Fruit fly (Drosophila melanogaster): ENCODE measurements around the gene RpS10b.

Gene RpS10b

DNA sequence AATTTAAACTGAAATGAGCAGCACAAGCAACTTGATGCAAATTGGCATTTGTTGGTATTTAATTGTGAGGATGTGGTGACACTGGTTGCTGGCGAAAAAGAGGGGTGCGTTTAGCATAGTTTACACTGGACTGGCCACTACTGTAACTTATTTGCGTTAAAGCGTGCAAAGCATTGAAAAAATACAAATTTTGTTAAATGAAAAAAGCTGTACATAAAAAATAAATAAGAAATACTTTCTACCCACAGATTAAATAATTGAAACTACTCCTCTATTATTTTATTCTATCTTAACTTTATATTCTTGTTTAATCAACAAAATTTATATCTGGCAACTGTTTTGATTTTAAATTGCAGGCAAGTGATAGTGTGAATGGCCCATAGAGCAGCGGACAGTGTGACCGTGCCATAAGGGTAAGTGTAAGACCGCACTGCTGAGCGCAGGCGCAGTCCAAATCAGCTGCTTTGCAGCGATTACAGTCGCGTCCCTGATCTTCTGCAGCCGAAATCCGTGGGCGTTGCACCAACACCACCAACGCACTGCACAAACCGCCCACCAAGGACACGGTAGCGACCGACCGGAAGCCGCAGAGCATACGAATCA is 32.0 kb upstream of the RpS10b start, which contains the start of the genes Grip84 and car (continued):
- TF ChIP-seq Meics (GFP tag; optimal IDR thresholded peaks at IDR 0.05), result peak; percentile 68
- peak; percentile 79 for TF ChIP-seq sug (tag; optimal IDR thresholded peaks at IDR 0.05)
- TF ChIP-seq CG6854 (GFP tag; optimal IDR thresholded peaks at IDR 0.05), result no peak
- no peak for TF ChIP-seq gsb-n (tag; optimal IDR thresholded peaks at IDR 0.05)
- TF ChIP-seq CG4282 (GFP tag; optimal IDR thresholded peaks at IDR 0.05), result no peak
- TF ChIP-seq CG11456 (GFP tag; IDR thresholded peaks at IDR 0.05), result 0 out of 3 replicates have a peak, but pooled peaks have one; percentile 8
- TF ChIP-seq sisA (GFP tag; IDR thresholded peaks at IDR 0.05), result peak; percentile 67; the same call in 1 of the 2 replicates
- TF ChIP-seq CG10654 (GFP tag; optimal IDR thresholded peaks at IDR 0.05), result peak; percentile 26
- TF ChIP-seq CG15011 (GFP tag; optimal IDR thresholded peaks at IDR 0.05), result no peak
- TF ChIP-seq CG12219 (GFP tag; optimal IDR thresholded peaks at IDR 0.05), result no peak
- TF ChIP-seq Hey (tag; optimal IDR thresholded peaks at IDR 0.05), result no peak
- TF ChIP-seq Six4 (GFP tag; optimal IDR thresholded peaks at IDR 0.05), result no peak
- TF ChIP-seq crp (GFP tag; optimal IDR thresholded peaks at IDR 0.05), result peak; percentile 37 to 90
- TF ChIP-seq Antp (GFP tag; optimal IDR thresholded peaks at IDR 0.05), result peak; percentile 44
- TF ChIP-seq HLH54F (GFP tag; optimal IDR thresholded peaks at IDR 0.05), result peak; percentile 55
- TF ChIP-seq CG10267 (tag; optimal IDR thresholded peaks at IDR 0.05), result peak; percentile 64
- peak; percentile 72 for TF ChIP-seq pum (GFP tag; optimal IDR thresholded peaks at IDR 0.05)
- TF ChIP-seq Oli (tag; optimal IDR thresholded peaks at IDR 0.05), result peak; percentile 61
- TF ChIP-seq CTCF (GFP tag; optimal IDR thresholded peaks at IDR 0.05), result peak; percentile 21
- TF ChIP-seq CG10979 (tag; optimal IDR thresholded peaks at IDR 0.05), result peak; percentile 60
- TF ChIP-seq Atf-2 (GFP tag; optimal IDR thresholded peaks at IDR 0.05), result no peak
- TF ChIP-seq Atf6 (GFP tag; IDR thresholded peaks at IDR 0.05), result peak; percentile 32; the same call in 1 of the 2 replicates
- TF ChIP-seq wdn (GFP tag; IDR thresholded peaks at IDR 0.05), result peak; percentile 48; the same call in 1 of the 2 replicates
- TF ChIP-seq zen (tag; optimal IDR thresholded peaks at IDR 0.05), result peak; percentile 61
- no peak for TF ChIP-seq cg (GFP tag; optimal IDR thresholded peaks at IDR 0.05)
- peak; percentile 55 for TF ChIP-seq pho (GFP tag; optimal IDR thresholded peaks at IDR 0.05)
- TF ChIP-seq CG8924 (tag; optimal IDR thresholded peaks at IDR 0.05), result peak; percentile 76
- TF ChIP-seq fd3F (GFP tag; optimal IDR thresholded peaks at IDR 0.05), result peak; percentile 68
- no peak for TF ChIP-seq eyg (GFP tag; optimal IDR thresholded peaks at IDR 0.05)
- TF ChIP-seq dati (GFP tag; IDR thresholded peaks at IDR 0.05), result no peak
- peak; percentile 47; the same call in 1 of the 2 replicates for TF ChIP-seq Ada2b (GFP tag; IDR thresholded peaks at IDR 0.05)
- TF ChIP-seq gcm2 (GFP tag; optimal IDR thresholded peaks at IDR 0.05), result no peak
- TF ChIP-seq Dref (GFP tag; IDR thresholded peaks at IDR 0.05), result peak; percentile 35; the same call in 1 of the 2 replicates
- TF ChIP-seq gce (GFP tag; IDR thresholded peaks at IDR 0.05), result no peak
- TF ChIP-seq trh (GFP tag; optimal IDR thresholded peaks at IDR 0.05), result peak; percentile 31
- TF ChIP-seq CG12104 (GFP tag; optimal IDR thresholded peaks at IDR 0.05), result peak; percentile 29
- TF ChIP-seq Opbp (GFP tag; IDR thresholded peaks at IDR 0.05; ENCODE audit: partially characterized antibody), result 0 out of 3 replicates have a peak, but pooled peaks have one; percentile 11
- no peak for TF ChIP-seq CG2199 (GFP tag; IDR thresholded peaks at IDR 0.05)
- peak; percentile 62; the same call in 1 of the 2 replicates for TF ChIP-seq CG10366 (GFP tag; IDR thresholded peaks at IDR 0.05)
- peak; percentile 41 for TF ChIP-seq Elba2 (GFP tag; optimal IDR thresholded peaks at IDR 0.05)
- peak; percentile 27; the same call in 1 of the 2 replicates for TF ChIP-seq CG10959 (GFP tag; IDR thresholded peaks at IDR 0.05)
- TF ChIP-seq CG4424 (GFP tag; optimal IDR thresholded peaks at IDR 0.05), result peak; percentile 69
- TF ChIP-seq sim (GFP tag; IDR thresholded peaks at IDR 0.05), result no peak
- no peak for TF ChIP-seq Awh (GFP tag; IDR thresholded peaks at IDR 0.05)
- TF ChIP-seq CG4820 (GFP tag; optimal IDR thresholded peaks at IDR 0.05), result peak; percentile 50
- TF ChIP-seq knrl (GFP tag; IDR thresholded peaks at IDR 0.05; ENCODE audit: partially characterized antibody), result no peak
- TF ChIP-seq Hmx (GFP tag; optimal IDR thresholded peaks at IDR 0.05), result peak; percentile 22
- peak; percentile 59 for TF ChIP-seq Lhr (GFP tag; optimal IDR thresholded peaks at IDR 0.05)
- no peak for TF ChIP-seq emc (GFP tag; optimal IDR thresholded peaks at IDR 0.05)
- 0 out of 2 replicates have a peak, but pooled peaks have one; percentile 17 for TF ChIP-seq CG10321 (GFP tag; IDR thresholded peaks at IDR 0.05)
- TF ChIP-seq CG31441 (GFP tag; IDR thresholded peaks at IDR 0.05), result no peak; the same call in 1 of the 2 replicates

Measured in whole organism, embryonic.